Worm (Caenorhabditis elegans): Measurements from ENCODE around the gene dod-23.
A peak's percentile ranks its signal among the peaks of the same experiment; 100 is the strongest.

The dod-23 gene

DNA sequence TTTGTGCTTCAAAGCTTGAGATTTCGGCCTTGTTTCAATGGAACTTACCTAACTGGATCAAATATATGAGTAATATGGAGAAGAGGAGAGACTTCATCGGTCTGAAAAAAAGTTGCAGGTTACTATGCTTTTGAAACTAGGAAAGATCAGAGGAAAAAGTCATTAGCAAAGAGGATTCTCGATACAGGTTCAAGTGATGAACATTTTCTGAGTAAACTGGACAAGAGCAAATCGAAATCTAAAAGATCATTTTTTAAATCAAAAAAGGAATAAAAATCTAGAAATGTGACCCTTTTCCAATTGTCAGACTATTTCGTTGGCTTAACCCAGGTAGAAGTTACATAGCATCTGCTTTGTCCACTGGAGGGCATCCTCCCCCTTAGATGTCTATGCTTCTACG is 5.8 kb upstream of the dod-23 start, which contains the start of gene skpo-1:
TSS of gene skpo-1 (minus strand) at position 101 of the 400 bp plus-strand sequence.
- TF ChIP-seq ztf-3 (GFP tag; optimal IDR thresholded peaks at IDR 0.05) (no peak), egrh-3 (GFP tag; IDR thresholded peaks at IDR 0.05) (no peak), F10E7.11 (tag; optimal IDR thresholded peaks at IDR 0.05) (no peak), ZK185.1 (tag; optimal IDR thresholded peaks at IDR 0.05; ENCODE audit: poor library complexity, severe bottlenecking) (no peak), hlh-26 (GFP tag; conservative IDR thresholded peaks at IDR 0.05) (no peak), lsl-1 (GFP tag; optimal IDR thresholded peaks at IDR 0.05) (no peak), let-607 (tag; optimal IDR thresholded peaks at IDR 0.05) (no peak), repo-1 (tag; optimal IDR thresholded peaks at IDR 0.05) (no peak), madf-6 (GFP tag; IDR thresholded peaks at IDR 0.05) (no peak), lir-1 (GFP tag; conservative IDR thresholded peaks at IDR 0.05) (no peak), hrde-1 (tag; optimal IDR thresholded peaks at IDR 0.05; ENCODE audit: borderline replicate concordance) (no peak)

ce11 chrII:8399997-8400396 is 1.0 kb upstream of the dod-23 start:
- no peak for TF ChIP-seq sptf-2 (GFP tag; optimal IDR thresholded peaks at IDR 0.05)
- TF ChIP-seq nhr-80 (tag; optimal IDR thresholded peaks at IDR 0.05) = peak; percentile 73
- TF ChIP-seq let-607 (tag; optimal IDR thresholded peaks at IDR 0.05) = peak in 1 of 2 experiments; percentile 59
- peak; percentile 92 for TF ChIP-seq unc-62 (GFP tag; optimal IDR thresholded peaks at IDR 0.05)
- no peak for TF ChIP-seq dpff-1 (tag; optimal IDR thresholded peaks at IDR 0.05)
- no peak for TF ChIP-seq rpc-1 (optimal IDR thresholded peaks at IDR 0.05)
- no peak for TF ChIP-seq rpc-1 (tag; optimal IDR thresholded peaks at IDR 0.05)
- TF ChIP-seq lin-26 (GFP tag; IDR thresholded peaks at IDR 0.05) = no peak
- TF ChIP-seq ZK185.1 (tag; optimal IDR thresholded peaks at IDR 0.05; ENCODE audit: poor library complexity, severe bottlenecking) = no peak
- no peak for TF ChIP-seq him-1 (tag; optimal IDR thresholded peaks at IDR 0.05)

ce11 chrII:8396041-8396440 is 2.9 kb downstream of the dod-23 start, which contains the start of gene F49E12.7:
TSS of gene F49E12.7 (minus strand) at chrII:8396141.
- no peak for TF ChIP-seq tlf-1 (GFP tag; optimal IDR thresholded peaks at IDR 0.05)
- no peak for TF ChIP-seq ceh-100 (GFP tag; IDR thresholded peaks at IDR 0.05)
- TF ChIP-seq efl-1 (GFP tag; optimal IDR thresholded peaks at IDR 0.05) = no peak
- no peak for TF ChIP-seq rpc-1 (optimal IDR thresholded peaks at IDR 0.05)
- TF ChIP-seq rpc-1 (tag; optimal IDR thresholded peaks at IDR 0.05) = no peak
- no peak for TF ChIP-seq madf-6 (GFP tag; IDR thresholded peaks at IDR 0.05)
- no peak for TF ChIP-seq unc-62 (GFP tag; optimal IDR thresholded peaks at IDR 0.05)
- TF ChIP-seq die-1 (tag; optimal IDR thresholded peaks at IDR 0.05) = no peak
- TF ChIP-seq F52B5.7 (tag; optimal IDR thresholded peaks at IDR 0.05) = no peak
- TF ChIP-seq ztf-25 (GFP tag; IDR thresholded peaks at IDR 0.05) = no peak
- TF ChIP-seq F57C9.4 (tag; optimal IDR thresholded peaks at IDR 0.05) = no peak

DNA sequence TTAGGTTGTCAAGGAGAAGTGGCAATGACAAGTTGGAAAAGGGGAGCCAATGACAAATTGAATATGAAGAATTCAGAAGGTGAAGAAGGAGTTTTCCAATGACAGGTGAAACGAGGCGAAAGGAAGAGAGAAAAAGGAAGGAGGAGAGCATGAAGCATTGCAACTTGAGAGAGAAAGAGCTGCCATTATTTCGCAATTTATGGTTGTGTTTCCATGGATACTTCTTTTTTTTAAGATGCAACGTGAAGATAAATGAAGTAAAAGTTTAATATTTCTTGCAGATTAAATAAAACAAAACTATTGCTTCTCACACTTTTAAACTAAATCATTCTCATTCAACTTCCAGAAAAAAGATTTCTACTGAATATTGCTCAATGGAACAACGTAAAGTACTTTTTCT is 4.8 kb downstream of the dod-23 start, which contains the start of gene F49E12.8:
TSS of gene F49E12.8 (minus strand) at position 101 of the 400 bp plus-strand sequence.
- TF ChIP-seq ztf-25 (GFP tag; IDR thresholded peaks at IDR 0.05) = no peak
- no peak for TF ChIP-seq Y53G8AR.9 (GFP tag; conservative IDR thresholded peaks at IDR 0.05)
- no peak for TF ChIP-seq snpc-3.4 (tag; optimal IDR thresholded peaks at IDR 0.05)
- TF ChIP-seq atf-7 (tag; optimal IDR thresholded peaks at IDR 0.05) = no peak
- TF ChIP-seq snpc-1.1 (tag; optimal IDR thresholded peaks at IDR 0.05; ENCODE audit: insufficient read depth) = no peak
- TF ChIP-seq C06A6.2 (GFP tag; conservative IDR thresholded peaks at IDR 0.05) = no peak
- no peak for TF ChIP-seq ztf-26 (tag; optimal IDR thresholded peaks at IDR 0.05)
- no peak for TF ChIP-seq F55B11.4 (tag; optimal IDR thresholded peaks at IDR 0.05; ENCODE audit: borderline replicate concordance, insufficient read depth)
- TF ChIP-seq ceh-91 (GFP tag; IDR thresholded peaks at IDR 0.05) = no peak
- no peak for TF ChIP-seq F52B5.7 (tag; optimal IDR thresholded peaks at IDR 0.05)
- TF ChIP-seq lin-54 (GFP tag; optimal IDR thresholded peaks at IDR 0.05) = no peak
- no peak for TF ChIP-seq F39B2.1 (GFP tag; IDR thresholded peaks at IDR 0.05)
- no peak for TF ChIP-seq sptf-2 (GFP tag; optimal IDR thresholded peaks at IDR 0.05)
